Fruit fly (Drosophila melanogaster) whole organism, wandering third instar larva: ENCODE results near the gene sas.

ENCODE experiments used
- Abd-B ChIP-seq: fragments of >200 bp; optimal IDR thresholded peaks from 2 replicates; lab custom pipeline; 2017; ENCODE audit warnings: missing biosample characterization, missing genetic modification characterization
- CG32264 ChIP-seq: fragments of 200-800 bp; sonication (Bioruptor generic); optimal IDR thresholded peaks from 2 replicates; lab custom pipeline; 2016; ENCODE audit warnings: missing biosample characterization, missing genetic modification characterization
- CG9705 ChIP-seq: fragments of 200-800 bp; sonication (Bioruptor generic); optimal IDR thresholded peaks from 2 replicates; lab custom pipeline; 2018; ENCODE audit warnings: missing biosample characterization, mild to moderate bottlenecking, missing genetic modification characterization
- CrebA ChIP-seq: fragments of 200-800 bp; sonication (Bioruptor generic); optimal IDR thresholded peaks from 2 replicates; lab custom pipeline; 2016; ENCODE audit warnings: missing biosample characterization, mild to moderate bottlenecking, missing genetic modification characterization, borderline replicate concordance
- Dfd ChIP-seq: fragments of >200 bp; optimal IDR thresholded peaks from 2 replicates; lab custom pipeline; 2017; ENCODE audit warnings: missing biosample characterization, missing genetic modification characterization
- Dif ChIP-seq: fragments of 200-275, 200-300 bp; sonication (Bioruptor generic); optimal IDR thresholded peaks from 2 replicates; lab custom pipeline; 2018; ENCODE audit warnings: missing biosample characterization, missing genetic modification characterization; ENCODE audit not compliant: partially characterized antibody
- GATAd ChIP-seq: sonication (Bioruptor generic); optimal IDR thresholded peaks from 2 replicates; lab custom pipeline; 2016; ENCODE audit warnings: missing biosample characterization, missing genetic modification characterization
- HLH106 ChIP-seq: fragments of 200-800 bp; optimal IDR thresholded peaks from 3 replicates; lab custom pipeline; 2019; ENCODE audit warnings: missing biosample characterization, mild to moderate bottlenecking, missing genetic modification characterization, moderate library complexity
- Hnf4 ChIP-seq: fragments of 200-800 bp; sonication (Bioruptor generic); optimal IDR thresholded peaks from 2 replicates; lab custom pipeline; 2016; ENCODE audit warnings: missing biosample characterization, mild to moderate bottlenecking, missing genetic modification characterization
- Hr78 ChIP-seq: fragments of >200 bp; optimal IDR thresholded peaks from 2 replicates; lab custom pipeline; 2017; ENCODE audit warnings: missing biosample characterization, missing genetic modification characterization
- Hr83 ChIP-seq: fragments of 200-300 bp; sonication (Bioruptor generic); optimal IDR thresholded peaks from 2 replicates; lab custom pipeline; 2016; ENCODE audit warnings: missing biosample characterization, mild to moderate bottlenecking, missing genetic modification characterization, moderate library complexity; ENCODE audit not compliant: poor library complexity, severe bottlenecking
- Jra ChIP-seq: sonication (Bioruptor generic); optimal IDR thresholded peaks from 2 replicates; lab custom pipeline; 2016; ENCODE audit warnings: missing biosample characterization, missing genetic modification characterization
- Mio ChIP-seq: sonication (Bioruptor generic); optimal IDR thresholded peaks from 2 replicates; lab custom pipeline; 2016; ENCODE audit warnings: missing biosample characterization, missing genetic modification characterization
- Myc ChIP-seq: fragments of >200 bp; optimal IDR thresholded peaks from 2 replicates; lab custom pipeline; 2017
- N ChIP-seq: fragments of >200 bp; optimal IDR thresholded peaks from 2 replicates; lab custom pipeline; 2018; ENCODE audit warnings: missing biosample characterization, missing external identifiers, missing genetic modification characterization
- OdsH ChIP-seq: fragments of 200-800 bp; sonication (Bioruptor generic); optimal IDR thresholded peaks from 2 replicates; lab custom pipeline; 2016; ENCODE audit warnings: missing biosample characterization, mild to moderate bottlenecking, missing genetic modification characterization
- Rel ChIP-seq, 2 experiments: fragments of 200-800 bp; sonication (Bioruptor generic) in 1 of 2; optimal IDR thresholded peaks; 2 replicates in 1 of 2; 3 replicates in 1 of 2; lab custom pipeline; 2016 to 2019; ENCODE audit warnings: mild to moderate bottlenecking in 2 of 2, missing biosample characterization in 2 of 2, missing genetic modification characterization in 2 of 2, moderate library complexity in 1 of 2
- Sp1 ChIP-seq: fragments of 200-800 bp; sonication (Bioruptor generic); optimal IDR thresholded peaks from 3 replicates; lab custom pipeline; 2019; ENCODE audit warnings: missing biosample characterization, mild to moderate bottlenecking, missing genetic modification characterization, moderate library complexity
- Vsx2 ChIP-seq: fragments of 200-300, 225-300 bp; sonication (Bioruptor generic); optimal IDR thresholded peaks from 2 replicates; lab custom pipeline; 2018; ENCODE audit warnings: missing biosample characterization, missing genetic modification characterization; ENCODE audit not compliant: partially characterized antibody
- br ChIP-seq: fragments of 200-800 bp; sonication (Bioruptor generic); optimal IDR thresholded peaks from 2 replicates; lab custom pipeline; 2016; ENCODE audit warnings: missing biosample characterization, missing genetic modification characterization
- brk ChIP-seq: fragments of 200-800 bp; sonication (Bioruptor generic); optimal IDR thresholded peaks from 2 replicates; lab custom pipeline; 2016; ENCODE audit warnings: missing biosample characterization, mild to moderate bottlenecking, missing genetic modification characterization
- dl ChIP-seq, 2 experiments: fragments of 175-275, 200-275 bp in 1 of 2; fragments of 200-275 bp in 1 of 2; sonication (Bioruptor generic); optimal IDR thresholded peaks; lab custom pipeline; 2018; ENCODE audit warnings: mild to moderate bottlenecking in 2 of 2, missing biosample characterization in 2 of 2, missing genetic modification characterization in 2 of 2, moderate library complexity in 2 of 2; ENCODE audit not compliant: partially characterized antibody in 2 of 2, insufficient read depth in 1 of 2
- dmrt93B ChIP-seq: fragments of 200-800 bp; sonication (Bioruptor generic); optimal IDR thresholded peaks from 2 replicates; lab custom pipeline; 2018; ENCODE audit warnings: missing biosample characterization, mild to moderate bottlenecking, missing genetic modification characterization
- dsf ChIP-seq: sonication (Bioruptor generic); optimal IDR thresholded peaks from 2 replicates; lab custom pipeline; 2016; ENCODE audit warnings: missing biosample characterization, missing genetic modification characterization, borderline replicate concordance
- ey ChIP-seq: fragments of 200-800 bp; sonication (Bioruptor generic); optimal IDR thresholded peaks from 2 replicates; lab custom pipeline; 2016; ENCODE audit warnings: missing biosample characterization, missing genetic modification characterization
- foxo ChIP-seq, 2 experiments: fragments of 200-800 bp; sonication (Bioruptor generic); optimal IDR thresholded peaks; 2 replicates in 1 of 2; 3 replicates in 1 of 2; lab custom pipeline; 2016 to 2017; ENCODE audit warnings: missing biosample characterization in 2 of 2, missing genetic modification characterization in 2 of 2
- fru ChIP-seq: fragments of 200-800 bp; sonication (Bioruptor generic); optimal IDR thresholded peaks from 3 replicates; lab custom pipeline; 2016; ENCODE audit warnings: missing biosample characterization, mild to moderate bottlenecking, missing genetic modification characterization
- h ChIP-seq: fragments of 200-800 bp; sonication (Bioruptor generic); optimal IDR thresholded peaks from 3 replicates; lab custom pipeline; 2016; ENCODE audit warnings: missing biosample characterization, mild to moderate bottlenecking, missing genetic modification characterization
- jim ChIP-seq: fragments of 175-275, 200-325 bp; sonication (Bioruptor generic); optimal IDR thresholded peaks from 2 replicates; lab custom pipeline; 2016; ENCODE audit warnings: missing biosample characterization, mild to moderate bottlenecking, missing genetic modification characterization
- lola ChIP-seq: fragments of >200 bp; optimal IDR thresholded peaks from 2 replicates; lab custom pipeline; 2017; ENCODE audit warnings: missing biosample characterization, missing genetic modification characterization
- pan ChIP-seq: fragments of >200 bp; optimal IDR thresholded peaks from 2 replicates; lab custom pipeline; 2017
- psq ChIP-seq: fragments of 200-800 bp; sonication (Bioruptor generic); optimal IDR thresholded peaks from 3 replicates; lab custom pipeline; 2017; ENCODE audit warnings: missing biosample characterization, mild to moderate bottlenecking, missing genetic modification characterization, moderate library complexity
- rgr ChIP-seq: fragments of 200-800 bp; sonication (Bioruptor generic); optimal IDR thresholded peaks from 3 replicates; lab custom pipeline; 2016; ENCODE audit warnings: missing biosample characterization, mild to moderate bottlenecking, missing genetic modification characterization
- sage ChIP-seq: fragments of 200-800 bp; sonication (Bioruptor generic); optimal IDR thresholded peaks from 2 replicates; lab custom pipeline; 2016; ENCODE audit warnings: missing biosample characterization, mild to moderate bottlenecking, missing genetic modification characterization
- sv ChIP-seq: fragments of 200-800 bp; sonication (Bioruptor generic); optimal IDR thresholded peaks from 3 replicates; lab custom pipeline; 2016; ENCODE audit warnings: missing biosample characterization, missing genetic modification characterization
- tai ChIP-seq: sonication (Bioruptor generic); optimal IDR thresholded peaks from 2 replicates; lab custom pipeline; 2016; ENCODE audit warnings: missing biosample characterization, missing genetic modification characterization
- usp ChIP-seq: fragments of >200 bp; optimal IDR thresholded peaks from 2 replicates; lab custom pipeline; 2017; ENCODE audit warnings: missing biosample characterization, missing genetic modification characterization
- woc ChIP-seq: sonication (Bioruptor generic); optimal IDR thresholded peaks from 2 replicates; lab custom pipeline; 2016; ENCODE audit warnings: missing biosample characterization, mild to moderate bottlenecking, missing genetic modification characterization

sas gene

dm6 chr3R:7159615-7160014 is 3.0 kb upstream of the sas start:
- no peak for TF ChIP-seq woc (GFP tag; lab: Kevin White, UChicago)
- TF ChIP-seq GATAd (GFP tag; lab: Kevin White, UChicago), result no peak
- no peak for TF ChIP-seq sv (GFP tag; lab: Kevin White, UChicago)
- no peak for TF ChIP-seq Mio (GFP tag; lab: Kevin White, UChicago)
- TF ChIP-seq dmrt93B (GFP tag; lab: Kevin White, UChicago), result no peak
- no peak for TF ChIP-seq Vsx2 (GFP tag; lab: Kevin White, UChicago)
- TF ChIP-seq pan, result no peak
- TF ChIP-seq Jra, result no peak
- TF ChIP-seq brk (GFP tag; lab: Kevin White, UChicago), result no peak
- no peak for TF ChIP-seq tai
- TF ChIP-seq CG32264, result no peak
- no peak for TF ChIP-seq usp
- no peak for TF ChIP-seq br (GFP tag; lab: Kevin White, UChicago)
- TF ChIP-seq h (GFP tag; lab: Kevin White, UChicago), result no peak
- no peak for TF ChIP-seq dsf (GFP tag; lab: Kevin White, UChicago)
- TF ChIP-seq Hnf4 (GFP tag; lab: Kevin White, UChicago), result no peak
- TF ChIP-seq ey, result no peak

- no peak for TF ChIP-seq dl (GFP tag; optimal IDR thresholded peaks at IDR 0.05; lab: Kevin White, UChicago; ENCODE audit: insufficient read depth in 1 of 2, partially characterized antibody in 2 of 2)
- TF ChIP-seq dsf (GFP tag; lab: Kevin White, UChicago), result no peak
- no peak for TF ChIP-seq HLH106 (tag; lab: Kevin White, UChicago)
- TF ChIP-seq Myc, result no peak
- TF ChIP-seq, all 38 proteins: peak for 0
Measured at dm6 chr3R:7169927-7170326, 7.3 kb downstream of the sas start.

- TF ChIP-seq sage (GFP tag; lab: Kevin White, UChicago), result no peak
- no peak for TF ChIP-seq CrebA (GFP tag; lab: Kevin White, UChicago)
- TF ChIP-seq Hr78, result no peak
- TF ChIP-seq jim (GFP tag; lab: Kevin White, UChicago), result no peak
- TF ChIP-seq brk (GFP tag; lab: Kevin White, UChicago), result no peak
- no peak for TF ChIP-seq sv (GFP tag; lab: Kevin White, UChicago)
- no peak for TF ChIP-seq rgr (GFP tag; lab: Kevin White, UChicago)
- TF ChIP-seq Mio (GFP tag; lab: Kevin White, UChicago), result no peak
- peak; percentile 41 for TF ChIP-seq h (GFP tag; lab: Kevin White, UChicago)
- TF ChIP-seq HLH106 (tag; lab: Kevin White, UChicago), result no peak
- TF ChIP-seq Myc, result no peak
- TF ChIP-seq lola (GFP tag; lab: Kevin White, UChicago), result no peak
- TF ChIP-seq psq (GFP tag; lab: Kevin White, UChicago), result peak; percentile 10
- TF ChIP-seq fru (GFP tag; lab: Kevin White, UChicago), result peak; percentile 47
- TF ChIP-seq Rel (GFP tag; optimal IDR thresholded peaks at IDR 0.05; lab: Kevin White, UChicago), result no peak
- TF ChIP-seq Rel (tag; optimal IDR thresholded peaks at IDR 0.05; lab: Kevin White, UChicago), result no peak
- TF ChIP-seq N (GFP tag; lab: Kevin White, UChicago), result no peak
- no peak for TF ChIP-seq CG9705 (GFP tag; lab: Kevin White, UChicago)
- no peak for TF ChIP-seq Vsx2 (GFP tag; lab: Kevin White, UChicago)
- TF ChIP-seq foxo (GFP tag; optimal IDR thresholded peaks at IDR 0.05; lab: Kevin White, UChicago), result peak in 1 of 2 experiments; percentile 42
- TF ChIP-seq woc (GFP tag; lab: Kevin White, UChicago), result peak; percentile 57
- no peak for TF ChIP-seq br (GFP tag; lab: Kevin White, UChicago)
- TF ChIP-seq usp, result no peak
- TF ChIP-seq dl (GFP tag; optimal IDR thresholded peaks at IDR 0.05; lab: Kevin White, UChicago; ENCODE audit: insufficient read depth in 1 of 2, partially characterized antibody in 2 of 2), result no peak
- peak; percentile 37 for TF ChIP-seq Sp1 (GFP tag; lab: Kevin White, UChicago)
- no peak for TF ChIP-seq Abd-B (GFP tag; lab: Kevin White, UChicago)
- no peak for TF ChIP-seq Dif
- TF ChIP-seq dmrt93B (GFP tag; lab: Kevin White, UChicago), result no peak
- no peak for TF ChIP-seq tai
- TF ChIP-seq pan, result no peak
- no peak for TF ChIP-seq Hr83 (GFP tag; lab: Kevin White, UChicago)
- no peak for TF ChIP-seq GATAd (GFP tag; lab: Kevin White, UChicago)
- peak; percentile 21 for TF ChIP-seq ey
- TF ChIP-seq dsf (GFP tag; lab: Kevin White, UChicago), result no peak
- TF ChIP-seq Hnf4 (GFP tag; lab: Kevin White, UChicago), result no peak
- no peak for TF ChIP-seq Jra
- TF ChIP-seq OdsH (GFP tag; lab: Kevin White, UChicago), result peak; percentile 31
- TF ChIP-seq CG32264, result no peak
- TF ChIP-seq Dfd (GFP tag; lab: Kevin White, UChicago), result no peak
Measured at dm6 chr3R:7171384-7172099, 8.9 kb downstream of the sas start.
